Fruit fly (Drosophila melanogaster) whole organism, embryonic: ENCODE measurements around the gene gkt.
A peak's percentile ranks its signal among the peaks of the same experiment; 100 is the strongest.

Experiments used
- Adf1 ChIP-seq: fragments of 200-800 bp; sonication (Bioruptor generic); IDR thresholded peaks from 2 replicates; pipeline ENCODE4 v1.3.6; 2022; ENCODE audit warnings: missing biosample characterization, missing genetic modification characterization
- Bdp1 ChIP-seq: fragments of 200-800 bp; sonication (Bioruptor generic); optimal IDR thresholded peaks from 3 replicates; lab custom pipeline; 2016; ENCODE audit warnings: missing biosample characterization, missing genetic modification characterization
- CG10431 ChIP-seq: fragments of 200-800 bp; sonication (Bioruptor generic); optimal IDR thresholded peaks from 3 replicates; lab custom pipeline; 2018; ENCODE audit warnings: missing biosample characterization, mild to moderate bottlenecking, missing genetic modification characterization
- CG10979 ChIP-seq: fragments of 200-800 bp; sonication (Bioruptor generic); optimal IDR thresholded peaks from 2 replicates; lab custom pipeline; 2018; ENCODE audit warnings: missing biosample characterization, mild to moderate bottlenecking, missing genetic modification characterization, moderate library complexity
- CG11723 ChIP-seq: fragments of 200-800 bp; sonication (Bioruptor generic); optimal IDR thresholded peaks from 2 replicates; lab custom pipeline; 2017; ENCODE audit warnings: missing biosample characterization, mild to moderate bottlenecking, missing genetic modification characterization
- CG14441 ChIP-seq: fragments of 200-800 bp; sonication (Bioruptor generic); IDR thresholded peaks from 2 replicates; pipeline ENCODE4 v1.3.6; 2022; ENCODE audit warnings: missing biosample characterization, missing genetic modification characterization
- CG15514 ChIP-seq: fragments of 200-800 bp; sonication (Bioruptor generic); optimal IDR thresholded peaks from 3 replicates; lab custom pipeline; 2017; ENCODE audit warnings: missing biosample characterization, missing genetic modification characterization, mild to moderate bottlenecking, moderate library complexity, missing genetic modification reagents
- CG16813 ChIP-seq: fragments of 200-800 bp; sonication (Bioruptor generic); IDR thresholded peaks from 3 replicates; pipeline ENCODE4 v1.3.6; 2022; ENCODE audit warnings: missing biosample characterization, missing genetic modification characterization; ENCODE audit not compliant: partially characterized antibody
- CG31365 ChIP-seq: fragments of 200-800 bp; sonication (Bioruptor generic); optimal IDR thresholded peaks from 2 replicates; lab custom pipeline; 2018; ENCODE audit warnings: missing biosample characterization, mild to moderate bottlenecking, missing genetic modification characterization
- CG32767 ChIP-seq: fragments of 200-800 bp; sonication (Bioruptor generic); IDR thresholded peaks from 2 replicates; pipeline ENCODE4 v1.3.6; 2022; ENCODE audit warnings: missing biosample characterization, missing genetic modification characterization
- CG4424 ChIP-seq: fragments of 200-800 bp; sonication (Bioruptor generic); optimal IDR thresholded peaks from 3 replicates; lab custom pipeline; 2016; ENCODE audit warnings: missing biosample characterization, missing genetic modification characterization
- CG4617 ChIP-seq: fragments of 200-800 bp; sonication (Bioruptor generic); optimal IDR thresholded peaks from 3 replicates; lab custom pipeline; 2016; ENCODE audit warnings: missing biosample characterization, missing genetic modification characterization, borderline replicate concordance
- CG7786 ChIP-seq: fragments of 200-800 bp; sonication (Bioruptor generic); optimal IDR thresholded peaks from 2 replicates; lab custom pipeline; 2016; ENCODE audit warnings: missing biosample characterization, missing genetic modification characterization
- CG7839 ChIP-seq: fragments of 200-800 bp; sonication (Bioruptor generic); optimal IDR thresholded peaks from 3 replicates; lab custom pipeline; 2018; ENCODE audit warnings: missing biosample characterization, mild to moderate bottlenecking, missing genetic modification characterization, moderate library complexity
- CG8359 ChIP-seq: fragments of 200-800 bp; sonication (Bioruptor generic); optimal IDR thresholded peaks from 2 replicates; lab custom pipeline; 2017; ENCODE audit warnings: missing biosample characterization, mild to moderate bottlenecking, missing genetic modification characterization, borderline replicate concordance
- CG9609 ChIP-seq: fragments of 200-800 bp; sonication (Bioruptor generic); optimal IDR thresholded peaks from 3 replicates; lab custom pipeline; 2016; ENCODE audit warnings: missing biosample characterization, missing genetic modification characterization
- CG9932 ChIP-seq: fragments of 200-800 bp; sonication (Bioruptor generic); IDR thresholded peaks from 2 replicates; pipeline ENCODE4 v1.3.6; 2022; ENCODE audit warnings: missing biosample characterization, missing genetic modification characterization
- CTCF ChIP-seq: fragments of 200-800 bp; sonication (Bioruptor generic); optimal IDR thresholded peaks from 2 replicates; lab custom pipeline; 2017; ENCODE audit warnings: missing biosample characterization, mild to moderate bottlenecking, missing genetic modification characterization, moderate library complexity
- CoRest ChIP-seq: fragments of 200-800 bp; sonication (Bioruptor generic); optimal IDR thresholded peaks from 3 replicates; lab custom pipeline; 2018; ENCODE audit warnings: missing biosample characterization, mild to moderate bottlenecking, missing genetic modification characterization, moderate library complexity
- ERR ChIP-seq: fragments of 200-800 bp; sonication (Bioruptor generic); optimal IDR thresholded peaks from 2 replicates; lab custom pipeline; 2016; ENCODE audit warnings: missing biosample characterization, missing genetic modification characterization
- Ets65A ChIP-seq: fragments of 200-800 bp; sonication (Bioruptor generic); peaks from one replicate; lab custom pipeline; 2016; ENCODE audit warnings: missing biosample characterization, missing genetic modification characterization
- Fer1 ChIP-seq: fragments of 200-800 bp; sonication (Bioruptor generic); optimal IDR thresholded peaks from 2 replicates; lab custom pipeline; 2017; ENCODE audit warnings: missing biosample characterization, mild to moderate bottlenecking, missing genetic modification characterization
- HLH4C ChIP-seq: fragments of 200-800 bp; sonication (Bioruptor generic); IDR thresholded peaks from 3 replicates; pipeline ENCODE4 v1.3.6; 2022; ENCODE audit warnings: missing biosample characterization, missing genetic modification characterization; ENCODE audit not compliant: partially characterized antibody
- Hr51 ChIP-seq, 2 experiments: fragments of 200-800 bp; sonication (Bioruptor generic); optimal IDR thresholded peaks; 2 replicates in 1 of 2; 3 replicates in 1 of 2; lab custom pipeline; 2016 to 2018; ENCODE audit warnings: missing biosample characterization in 2 of 2, missing genetic modification characterization in 2 of 2, mild to moderate bottlenecking in 1 of 2, moderate library complexity in 1 of 2
- Hsf ChIP-seq: fragments of 200-800 bp; sonication (Bioruptor generic); optimal IDR thresholded peaks from 3 replicates; lab custom pipeline; 2016; ENCODE audit warnings: missing biosample characterization, missing genetic modification characterization
- MBD-R2 ChIP-seq: fragments of 200-800 bp; sonication (Bioruptor generic); IDR thresholded peaks from 2 replicates; pipeline ENCODE4 v1.3.6; 2022; ENCODE audit warnings: missing biosample characterization, missing genetic modification characterization
- Myb ChIP-seq: fragments of 200-800 bp; sonication (Bioruptor generic); optimal IDR thresholded peaks from 2 replicates; lab custom pipeline; 2016; ENCODE audit warnings: missing biosample characterization, missing genetic modification characterization
- bbx ChIP-seq: fragments of 200-800 bp; sonication (Bioruptor generic); IDR thresholded peaks from 2 replicates; pipeline ENCODE4 v1.3.6; 2022; ENCODE audit warnings: missing biosample characterization, missing genetic modification characterization; ENCODE audit not compliant: partially characterized antibody
- ci ChIP-seq: fragments of 200-800 bp; sonication (Bioruptor generic); IDR thresholded peaks from 3 replicates; pipeline ENCODE4 v1.3.6; 2022; ENCODE audit warnings: missing biosample characterization, missing genetic modification characterization
- crp ChIP-seq, 2 experiments: fragments of 200-800 bp; sonication (Bioruptor generic); optimal IDR thresholded peaks; 2 replicates in 1 of 2; 3 replicates in 1 of 2; lab custom pipeline; 2017; ENCODE audit warnings: missing biosample characterization in 2 of 2, missing genetic modification characterization in 2 of 2, mild to moderate bottlenecking in 1 of 2, moderate library complexity in 1 of 2
- her ChIP-seq: fragments of 200-800 bp; sonication (Bioruptor generic); optimal IDR thresholded peaks from 2 replicates; lab custom pipeline; 2016; ENCODE audit warnings: missing biosample characterization, missing genetic modification characterization
- lbe ChIP-seq: fragments of 200-800 bp; sonication (Bioruptor generic); optimal IDR thresholded peaks from 2 replicates; lab custom pipeline; 2016; ENCODE audit warnings: missing biosample characterization, mild to moderate bottlenecking, missing genetic modification characterization
- lilli ChIP-seq: fragments of 200-800 bp; sonication (Bioruptor generic); optimal IDR thresholded peaks from 3 replicates; lab custom pipeline; 2016; ENCODE audit warnings: missing biosample characterization, missing genetic modification characterization
- nau ChIP-seq: fragments of 200-800 bp; sonication (Bioruptor generic); optimal IDR thresholded peaks from 3 replicates; lab custom pipeline; 2017; ENCODE audit warnings: missing biosample characterization, mild to moderate bottlenecking, missing genetic modification characterization, missing genetic modification reagents
- pzg ChIP-seq: fragments of 200-800 bp; sonication (Bioruptor generic); optimal IDR thresholded peaks from 3 replicates; lab custom pipeline; 2018; ENCODE audit warnings: missing biosample characterization, mild to moderate bottlenecking, missing genetic modification characterization, moderate library complexity
- ro ChIP-seq: fragments of 200-800 bp; sonication (Bioruptor generic); IDR thresholded peaks from 2 replicates; pipeline ENCODE4 v1.3.6; 2022; ENCODE audit warnings: missing biosample characterization, missing genetic modification characterization
- salm ChIP-seq: fragments of 200-800 bp; sonication (Bioruptor generic); optimal IDR thresholded peaks from 2 replicates; lab custom pipeline; 2018; ENCODE audit warnings: missing biosample characterization, mild to moderate bottlenecking, missing genetic modification characterization
- slbo ChIP-seq: fragments of 200-800 bp; sonication (Bioruptor generic); IDR thresholded peaks from 2 replicates; pipeline ENCODE4 v1.3.6; 2022; ENCODE audit warnings: missing biosample characterization, missing genetic modification characterization

The gkt gene

dm6 chr2L:3172745-3173271 lies 13.1 kb downstream of the gkt start (continued):
- TF ChIP-seq pzg (GFP tag; lab: Kevin White, UChicago) (peak; percentile 19), slbo (no peak), CG7839 (tag; lab: Kevin White, UChicago) (peak; percentile 43), Fer1 (peak; percentile 60), CG32767 (GFP tag; lab: Robert Waterston, UW) (no peak), Adf1 (GFP tag; lab: Robert Waterston, UW) (peak; percentile 19; the same call in 1 of the 2 replicates), nau (GFP tag; lab: Kevin White, UChicago) (peak; percentile 11), her (GFP tag; lab: Kevin White, UChicago) (peak; percentile 42), CG14441 (GFP tag; lab: Robert Waterston, UW) (no peak), CoRest (peak; percentile 0), CG10431 (GFP tag; lab: Kevin White, UChicago) (peak; percentile 31), bbx (GFP tag; lab: Robert Waterston, UW) (peak; percentile 94), CG9932 (no peak), HLH4C (peak; percentile 86), Myb (GFP tag; lab: Kevin White, UChicago) (no peak), CG31365 (tag; lab: Kevin White, UChicago) (peak; percentile 44), ERR (GFP tag; lab: Kevin White, UChicago) (no peak), CG11723 (no peak), ro (no peak), lbe (GFP tag; lab: Kevin White, UChicago) (peak; percentile 65), CG4424 (GFP tag; lab: Kevin White, UChicago) (peak; percentile 55), lilli (GFP tag; lab: Kevin White, UChicago) (peak; percentile 33), Bdp1 (peak; percentile 100), ci (GFP tag; lab: Robert Waterston, UW) (peak; percentile 72; the same call in 2 of the 3 replicates), salm (tag; lab: Kevin White, UChicago) (peak; percentile 10), CG4617 (GFP tag; lab: Kevin White, UChicago) (no peak), CG16813 (GFP tag; lab: Robert Waterston, UW) (peak; percentile 91), crp (GFP tag; optimal IDR thresholded peaks at IDR 0.05; lab: Kevin White, UChicago) (peak in 1 of 2 experiments; percentile 62), MBD-R2 (GFP tag; lab: Robert Waterston, UW) (no peak)
- TF ChIP-seq, all 482 proteins: peak for 121

dm6 chr2L:3173740-3174139 lies 14.0 kb downstream of the gkt start, which contains the start of the genes CG31698 and CG15404:
Gene CG31698, minus strand, starts transcription at chr2L:3173840.
Gene CG15404, plus strand, starts transcription at chr2L:3173972.
- no peak for TF ChIP-seq CG15514
- TF ChIP-seq Ets65A (GFP tag; lab: Kevin White, UChicago), result peak; percentile 54
- TF ChIP-seq, all 482 proteins: peak for 1

- TF ChIP-seq MBD-R2 (GFP tag; lab: Robert Waterston, UW) (no peak), CTCF (GFP tag; lab: Kevin White, UChicago) (peak; percentile 79), CG8359 (no peak), Hr51 (GFP tag; optimal IDR thresholded peaks at IDR 0.05; lab: Kevin White, UChicago) (no peak), Hsf (GFP tag; lab: Kevin White, UChicago) (no peak), nau (GFP tag; lab: Kevin White, UChicago) (no peak), CG9609 (GFP tag; lab: Kevin White, UChicago) (no peak), CG7786 (GFP tag; lab: Kevin White, UChicago) (no peak), CG10979 (tag; lab: Kevin White, UChicago) (peak; percentile 56)
Observed at dm6 chr2L:3179654-3180053, 19.9 kb downstream of the gkt start.
